Worm (Caenorhabditis elegans) whole organism, L3 larva: ENCODE measurements around the gene C06B8.2.

Experiments
- ceh-16 ChIP-seq: sonication (generic microtip); optimal IDR thresholded peaks from 2 replicates; lab custom pipeline; 2017; ENCODE audit warnings: missing biosample characterization, missing genetic modification characterization
- egl-27 ChIP-seq: sonication (generic microtip); optimal IDR thresholded peaks from 4 replicates; lab custom pipeline; 2017; ENCODE audit warnings: missing biosample characterization, missing genetic modification reagents, missing genetic modification characterization
- elt-3 ChIP-seq, 3 experiments: fragments of 150-350 bp in 1 of 3; sonication (generic microtip) in 2 of 3; optimal IDR thresholded peaks; 2 replicates in 2 of 3; 4 replicates in 1 of 3; lab custom pipeline; 2014 to 2017; ENCODE audit warnings: missing biosample characterization in 3 of 3, missing genetic modification characterization in 3 of 3
- jun-1 ChIP-seq: fragments of 150-350 bp; optimal IDR thresholded peaks from 2 replicates; lab custom pipeline; 2014; ENCODE audit warnings: missing biosample characterization, missing genetic modification reagents, missing genetic modification characterization
- nhr-77 ChIP-seq: fragments of 150-350 bp; optimal IDR thresholded peaks from 2 replicates; lab custom pipeline; 2014; ENCODE audit warnings: missing biosample characterization, missing genetic modification characterization
- pha-4 ChIP-seq: fragments of 150-350 bp; optimal IDR thresholded peaks from 2 replicates; lab custom pipeline; 2014; ENCODE audit warnings: missing biosample characterization, missing genetic modification reagents, missing genetic modification characterization
- pqm-1 ChIP-seq: fragments of 150-350 bp; optimal IDR thresholded peaks from 2 replicates; lab custom pipeline; 2017; ENCODE audit warnings: missing biosample characterization, missing genetic modification characterization, inconsistent platforms
- snpc-4 ChIP-seq: fragments of 150-350 bp; optimal IDR thresholded peaks from 2 replicates; lab custom pipeline; 2014; ENCODE audit warnings: missing biosample characterization, missing genetic modification characterization
- tbx-2 ChIP-seq: sonication (generic microtip); optimal IDR thresholded peaks from 2 replicates; lab custom pipeline; 2016; ENCODE audit warnings: mild to moderate bottlenecking, missing genetic modification characterization, missing compliant biosample characterization
- unc-62 ChIP-seq: fragments of 150-350 bp; sonication (generic microtip); optimal IDR thresholded peaks from 4 replicates; lab custom pipeline; 2014; ENCODE audit warnings: missing biosample characterization, missing genetic modification reagents, missing genetic modification characterization
- ztf-11 ChIP-seq: fragments of 150-350 bp; optimal IDR thresholded peaks from 2 replicates; lab custom pipeline; 2014; ENCODE audit warnings: missing biosample characterization, missing genetic modification characterization

- TF ChIP-seq pha-4 (tag; lab: Kevin White, UChicago) (no peak), unc-62 (GFP tag; lab: Kevin White, UChicago) (no peak), pqm-1 (tag; lab: Kevin White, UChicago) (no peak), elt-3 (tag; optimal IDR thresholded peaks at IDR 0.05; lab: Kevin White, UChicago) (no peak), jun-1 (tag; lab: Kevin White, UChicago) (no peak), egl-27 (tag; lab: Kevin White, UChicago) (no peak), nhr-77 (tag; lab: Kevin White, UChicago) (no peak), ztf-11 (no peak), tbx-2 (no peak), ceh-16 (tag; lab: Kevin White, UChicago) (no peak), snpc-4 (tag; lab: Kevin White, UChicago) (no peak)
Measured at ce11 chrV:15431322-15432052, 47.1 kb downstream of the C06B8.2 start.
